Worm (Caenorhabditis elegans) whole organism, L4/young adult: ENCODE data around the gene acd-4.

Experiments
- W03F9.2 ChIP-seq: fragments of 150-350 bp; optimal IDR thresholded peaks from 2 replicates; lab custom pipeline; 2014; ENCODE audit warnings: missing biosample characterization, missing genetic modification characterization
- dao-5 ChIP-seq: sonication (generic microtip); optimal IDR thresholded peaks from 2 replicates; lab custom pipeline; 2016; ENCODE audit warnings: missing genotype, missing genetic modification characterization, moderate library complexity, missing compliant biosample characterization
- him-1 ChIP-seq: sonication (generic microtip); optimal IDR thresholded peaks from 2 replicates; lab custom pipeline; 2016; ENCODE audit warnings: missing genotype, missing genetic modification reagents, missing genetic modification characterization, missing compliant biosample characterization

The acd-4 gene

DNA sequence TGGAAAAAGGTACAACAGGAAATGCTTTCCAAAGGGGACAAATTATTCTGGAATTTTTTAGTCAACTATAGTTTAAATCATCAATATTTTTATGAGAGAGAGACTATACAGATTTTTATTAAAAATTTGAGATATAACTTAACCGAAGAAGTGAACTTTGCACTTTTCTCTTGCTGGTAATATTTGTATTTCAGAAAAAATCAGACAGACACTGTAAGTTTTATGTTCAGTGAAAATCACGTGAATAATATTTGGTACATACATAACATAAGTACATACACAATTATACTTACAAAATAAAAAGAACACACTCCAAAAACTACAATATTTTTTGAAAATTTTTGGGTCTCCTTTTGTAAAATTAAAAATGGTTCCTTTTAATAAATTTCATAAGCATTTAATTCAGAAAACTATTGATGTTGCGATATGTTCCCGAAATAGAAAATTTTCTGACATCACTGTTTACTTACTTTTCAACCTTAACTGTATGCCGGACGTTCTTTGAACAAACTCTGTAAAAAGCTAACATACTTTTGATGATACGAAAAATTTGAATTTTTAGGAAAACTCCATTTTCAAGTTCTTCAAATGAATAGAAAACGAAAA, at the start of gene acd-4, which contains the start of gene F28A12.10:
Gene acd-4, plus strand, starts transcription at position 556 of the 606 bp plus-strand sequence.
Gene F28A12.10, minus strand, starts transcription at position 101 of the 606 bp plus-strand sequence.
- TF ChIP-seq him-1 (tag; lab: Kevin White, UChicago) (no peak), dao-5 (no peak), W03F9.2 (no peak)

DNA sequence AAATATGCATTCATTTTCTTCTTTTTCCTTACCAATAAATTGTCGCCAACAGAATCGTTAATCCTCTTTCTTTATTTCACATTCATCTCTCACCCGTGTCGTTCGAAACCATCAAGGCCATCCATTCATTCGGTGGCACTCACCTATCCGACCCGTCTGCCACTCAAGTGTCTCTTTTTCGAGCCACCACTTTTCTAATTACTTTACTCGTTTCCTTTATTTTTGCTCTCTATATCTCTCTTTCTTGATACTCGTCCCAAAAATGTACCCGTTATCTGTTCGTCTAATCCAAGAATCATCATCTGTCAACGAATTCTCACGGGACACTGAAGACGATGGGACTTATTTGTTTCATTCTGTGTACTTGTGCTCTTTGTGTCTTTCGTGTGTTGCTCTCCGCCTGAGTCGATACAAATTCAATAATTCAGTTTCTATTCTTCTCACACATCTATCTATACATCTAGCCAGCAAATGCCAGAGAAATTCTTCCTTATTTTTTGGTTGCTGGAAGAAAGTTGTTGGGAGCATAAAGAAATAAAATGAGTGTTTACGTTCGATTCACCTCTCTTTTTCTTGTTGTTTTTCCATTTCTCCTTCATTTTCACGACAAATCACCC, 45.2 kb upstream of the acd-4 start:
- TF ChIP-seq him-1 (tag; lab: Kevin White, UChicago): no peak
- no peak for TF ChIP-seq dao-5
- TF ChIP-seq W03F9.2: no peak

DNA sequence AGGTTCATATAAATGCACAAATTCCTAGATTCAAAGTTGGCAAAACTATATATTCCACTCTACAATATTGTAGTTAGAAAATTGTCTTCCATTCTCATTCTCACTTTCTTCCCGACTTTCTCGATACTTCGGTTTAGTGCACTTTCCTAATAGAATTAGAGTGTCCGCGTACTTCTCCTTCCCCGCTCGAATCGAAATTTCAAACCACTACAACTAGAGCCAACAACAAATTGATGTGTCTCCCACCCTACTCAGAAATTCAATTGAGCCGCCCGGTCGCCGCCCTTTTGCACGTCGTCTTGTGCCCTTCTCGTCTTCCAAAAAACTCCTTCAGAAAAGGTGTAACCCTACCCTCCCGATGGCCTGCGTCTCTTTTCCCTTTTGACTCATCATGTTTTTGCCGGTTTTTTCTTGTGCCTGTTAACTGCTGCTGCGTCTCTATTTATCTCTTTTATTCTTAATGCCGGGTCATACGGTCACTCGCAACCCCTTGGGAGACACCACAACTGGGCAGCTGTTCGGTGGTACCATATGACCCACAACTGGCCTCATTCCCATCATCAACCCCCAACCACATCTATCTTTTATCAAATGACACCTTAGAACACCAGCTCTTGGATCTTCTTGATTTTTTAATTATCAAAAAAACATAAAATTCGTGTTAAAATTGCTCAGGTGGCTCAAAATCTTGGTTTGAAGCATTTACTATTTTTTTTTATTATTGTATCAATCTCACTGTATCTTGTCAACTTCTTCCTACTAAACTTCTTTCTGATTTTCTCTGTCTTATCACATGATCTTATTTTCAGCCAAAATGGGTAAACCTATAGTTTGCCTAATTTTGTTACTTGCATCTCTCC, 43.7 kb upstream of the acd-4 start, which contains the start of gene tag-196:
Gene tag-196, plus strand, starts transcription at position 810 of the 860 bp plus-strand sequence.
- TF ChIP-seq W03F9.2 (no peak), him-1 (tag; lab: Kevin White, UChicago) (no peak), dao-5 (no peak)

DNA sequence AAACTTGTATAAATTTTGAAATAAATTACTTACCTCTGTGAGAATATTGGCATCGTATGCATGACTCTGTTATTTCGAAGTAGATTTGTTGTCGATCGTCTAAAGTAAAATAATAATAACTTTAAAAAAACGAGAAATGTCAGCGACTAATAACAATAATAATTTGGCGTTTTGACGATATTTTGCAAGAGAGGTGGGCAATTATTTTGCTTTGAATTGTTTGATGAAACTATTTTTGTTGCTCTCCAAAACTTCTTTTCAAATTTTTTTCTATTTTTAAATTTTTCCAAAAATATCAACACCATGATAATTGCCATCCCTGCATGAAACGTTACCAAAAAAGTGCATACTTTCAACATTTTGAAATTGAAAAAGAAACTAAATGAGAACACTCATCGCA, 38.8 kb upstream of the acd-4 start, which contains the start of gene F41E6.7:
Gene F41E6.7, minus strand, starts transcription at position 101 of the 400 bp plus-strand sequence.
- TF ChIP-seq W03F9.2 (no peak), him-1 (tag; lab: Kevin White, UChicago) (no peak), dao-5 (no peak)

DNA sequence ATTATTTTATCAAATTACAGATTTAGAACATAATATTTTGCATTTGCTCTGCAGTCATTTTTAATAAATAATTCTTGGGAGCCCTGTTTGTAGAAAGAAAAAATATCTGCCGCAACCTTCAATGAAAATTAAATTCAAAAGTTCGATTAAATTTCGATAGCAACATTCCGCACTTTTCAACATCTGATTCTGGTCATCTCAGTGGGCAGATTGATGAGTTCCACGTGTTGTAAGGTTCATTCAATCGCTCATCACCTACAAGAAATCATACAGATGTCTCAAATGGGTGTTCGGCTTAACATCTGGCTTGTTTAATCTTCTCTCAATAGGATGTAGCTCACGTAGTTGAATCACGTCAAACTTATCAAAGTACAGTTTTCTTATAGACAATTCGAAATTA, 38.1 kb upstream of the acd-4 start:
- no peak for TF ChIP-seq him-1 (tag; lab: Kevin White, UChicago)
- TF ChIP-seq W03F9.2: no peak
- TF ChIP-seq dao-5: no peak

DNA sequence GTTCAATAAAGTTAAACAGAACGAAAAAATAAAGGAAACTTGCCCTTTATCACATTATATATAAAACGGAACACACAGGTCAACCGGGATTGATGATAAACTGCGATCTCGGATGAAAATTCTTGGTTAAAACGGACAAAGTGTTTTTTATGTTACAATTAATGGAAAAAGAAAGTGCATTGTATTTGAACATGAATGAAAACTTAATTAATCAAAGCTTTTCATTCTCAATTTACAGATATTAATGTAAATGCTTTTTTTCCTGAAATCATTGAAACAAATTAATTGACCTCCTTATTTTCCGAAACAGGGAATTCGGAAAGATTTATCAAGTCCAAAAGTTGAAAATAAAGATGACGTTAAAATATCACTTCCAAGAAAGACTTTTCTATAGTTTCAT, 36.6 kb upstream of the acd-4 start, which contains the start of gene F41E6.8:
Gene F41E6.8, minus strand, starts transcription at position 101 of the 400 bp plus-strand sequence.
- no peak for TF ChIP-seq W03F9.2

DNA sequence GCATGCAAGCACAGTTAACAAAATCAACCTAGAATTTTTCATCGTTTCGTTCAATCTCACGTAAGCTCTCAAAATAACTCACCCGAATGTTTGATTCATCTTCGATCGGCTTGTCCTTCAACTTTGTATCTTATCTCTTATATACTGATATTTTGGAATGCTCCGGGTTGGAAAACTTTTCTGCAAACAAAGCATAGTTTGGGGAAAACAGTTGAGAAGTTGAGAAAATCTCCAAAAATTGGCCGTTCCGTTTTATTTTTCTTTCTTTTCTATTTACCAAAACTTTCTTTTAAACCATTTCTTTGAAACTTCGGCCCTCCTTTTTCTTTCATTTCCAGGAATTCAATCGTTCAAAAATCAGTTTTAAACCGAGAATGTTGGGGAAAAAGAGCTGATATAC, 35.4 kb upstream of the acd-4 start, which contains the start of gene F41E6.15:
Gene F41E6.15, minus strand, starts transcription at position 101 of the 400 bp plus-strand sequence.
- TF ChIP-seq W03F9.2: no peak

DNA sequence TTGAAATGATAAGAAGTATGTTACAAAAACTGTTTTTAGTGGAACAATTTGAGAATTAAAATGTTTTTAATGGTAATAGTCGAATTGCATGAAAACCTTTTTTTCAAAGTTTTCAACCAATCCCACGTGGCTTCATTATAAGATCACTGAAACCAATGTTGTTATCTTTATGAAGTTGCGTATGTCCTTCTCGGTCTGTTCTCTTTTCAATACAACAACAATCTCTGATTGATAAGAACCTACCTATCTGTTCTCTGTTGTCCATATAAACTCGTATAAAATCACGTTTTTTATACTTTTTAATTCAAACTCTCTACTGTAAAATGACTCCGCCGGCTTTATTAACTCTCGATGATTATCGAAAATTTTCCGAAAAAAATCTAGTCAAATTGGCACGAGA, 34.7 kb upstream of the acd-4 start, which contains the start of gene F41E6.5:
Gene F41E6.5, plus strand, starts transcription at position 209 of the 400 bp plus-strand sequence.
- no peak for TF ChIP-seq dao-5
- no peak for TF ChIP-seq W03F9.2

DNA sequence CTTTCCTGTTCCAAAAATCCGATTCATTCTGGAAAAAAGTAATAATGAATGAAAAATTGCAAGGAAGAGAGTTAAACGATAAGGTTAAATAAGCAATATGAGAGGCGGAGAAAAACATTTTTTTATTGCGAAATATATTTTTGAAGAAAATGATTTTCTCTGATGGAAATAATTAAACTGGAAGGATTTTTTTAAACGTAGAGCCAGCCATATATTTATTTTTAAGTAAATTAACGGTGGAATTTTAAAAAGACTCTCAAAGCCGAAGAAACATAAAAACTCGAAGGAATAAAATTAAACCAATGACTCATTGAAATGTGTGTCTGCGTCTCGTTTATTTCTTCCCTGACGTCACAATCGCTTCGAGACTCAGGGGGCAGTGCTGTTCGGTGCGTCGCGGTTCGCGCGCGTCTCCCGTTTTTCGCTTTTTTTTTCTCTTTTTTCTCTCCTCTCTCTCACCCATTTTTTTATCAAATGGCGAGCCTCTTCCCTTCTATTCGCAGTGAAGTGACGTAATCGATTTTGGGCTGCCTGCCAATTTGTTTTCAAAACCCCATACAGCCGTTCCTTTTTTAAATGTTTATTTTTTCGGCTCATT, 31.8 kb upstream of the acd-4 start, which contains the start of gene vps-60:
Gene vps-60, minus strand, starts transcription at position 30 of the 598 bp plus-strand sequence.
- TF ChIP-seq him-1 (tag; lab: Kevin White, UChicago) (peak; percentile 81), dao-5 (no peak), W03F9.2 (peak; percentile 94)

DNA sequence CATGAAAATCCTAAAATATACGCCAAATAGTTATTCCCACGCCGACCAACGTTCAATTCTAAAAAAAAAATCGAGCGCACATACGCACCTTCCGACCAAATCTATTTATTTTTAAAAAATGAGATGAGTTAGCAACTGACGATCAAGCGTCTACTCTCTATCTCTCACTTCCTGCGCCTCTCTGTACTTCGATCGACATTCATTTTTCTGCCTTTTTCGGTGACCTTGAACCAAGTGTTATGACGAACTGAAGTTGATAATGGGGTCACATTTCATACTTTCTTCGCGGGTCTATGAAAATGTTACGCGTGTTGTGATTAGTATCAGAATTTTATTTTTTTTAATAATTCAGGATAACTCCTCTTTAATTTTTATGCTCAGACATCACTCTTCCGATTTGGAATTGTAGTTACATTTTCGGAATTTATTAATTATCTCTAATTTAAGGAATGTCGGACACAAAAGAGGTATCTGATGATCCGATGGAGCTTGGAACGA, 30.6 kb upstream of the acd-4 start, which contains the start of gene smk-1:
Gene smk-1, plus strand, starts transcription at position 448 of the 498 bp plus-strand sequence.
- TF ChIP-seq dao-5: no peak
- TF ChIP-seq him-1 (tag; lab: Kevin White, UChicago): no peak
- TF ChIP-seq W03F9.2: no peak

DNA sequence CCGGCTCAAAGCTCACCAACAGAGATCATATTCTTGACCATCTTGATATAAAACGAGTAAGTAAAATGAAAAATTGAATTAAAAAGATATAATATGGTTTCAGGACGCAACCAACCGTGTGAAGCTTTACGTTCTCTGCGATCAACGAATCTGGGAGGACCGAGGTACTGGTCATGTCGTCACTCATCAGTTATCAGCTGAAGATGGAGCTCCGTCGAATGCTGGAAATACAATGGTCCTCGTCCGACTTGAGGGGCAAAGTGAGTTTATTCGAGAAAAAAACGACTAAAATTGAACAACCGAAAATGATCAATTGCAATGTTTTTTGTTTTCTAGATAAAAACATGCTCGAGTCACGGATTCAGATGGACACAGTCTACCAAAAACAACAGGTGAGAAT, 29.5 kb upstream of the acd-4 start:
- TF ChIP-seq W03F9.2 (no peak), him-1 (tag; lab: Kevin White, UChicago) (no peak), dao-5 (no peak)

DNA sequence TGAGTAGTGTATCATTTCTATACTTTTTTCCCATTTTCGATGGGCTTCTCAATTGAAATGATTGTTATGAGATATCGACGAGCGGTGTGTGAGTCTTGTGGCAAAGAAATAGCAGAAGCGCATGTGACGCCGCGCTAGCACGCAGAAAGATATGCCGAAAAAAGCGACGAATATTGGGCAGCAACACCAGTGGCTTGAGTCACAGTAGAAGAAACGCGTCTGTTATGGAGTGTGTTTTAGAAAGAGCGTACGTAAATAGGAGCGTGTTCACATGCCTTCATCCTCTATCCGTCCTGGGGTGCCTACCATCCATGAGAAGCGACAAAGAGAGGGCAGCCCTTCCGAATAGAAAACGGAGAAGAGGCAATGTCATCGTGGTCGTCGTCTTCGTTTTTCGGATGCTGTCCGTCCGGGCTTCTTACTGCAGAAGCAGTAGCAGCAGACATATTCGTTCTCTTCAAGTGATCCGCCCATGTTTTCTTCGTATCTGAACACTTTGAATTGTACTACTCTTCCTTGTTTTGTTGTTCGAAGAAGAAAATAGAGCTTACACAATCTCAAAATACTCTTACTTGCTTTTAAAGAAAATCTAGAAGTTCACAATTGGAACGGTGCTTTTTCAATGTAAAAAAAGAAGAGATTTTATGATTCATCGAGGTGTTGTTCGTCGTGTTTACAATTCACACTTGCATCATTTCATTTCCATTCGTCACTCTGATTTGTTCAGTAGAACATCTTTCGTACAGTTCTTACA, 28.1 kb upstream of the acd-4 start:
- TF ChIP-seq him-1 (tag; lab: Kevin White, UChicago) (no peak), W03F9.2 (no peak), dao-5 (no peak)
